Fruit fly (Drosophila melanogaster): ENCODE measurements around the gene Kmn1.

dm6 chrX:11578841-11579240 is 6.6 kb upstream of the Kmn1 start:
- TF ChIP-seq CG4496 (GFP tag; IDR thresholded peaks at IDR 0.05) (no peak), CG8159 (tag; optimal IDR thresholded peaks at IDR 0.05) (no peak)

Data from whole organism, pupa.